Fruit fly (Drosophila melanogaster) whole organism, embryonic: ENCODE measurements around the gene Or88a.

Experiments used
- ATbp ChIP-seq: fragments of 200-800 bp; sonication (Bioruptor generic); optimal IDR thresholded peaks from 2 replicates; lab custom pipeline; 2017; ENCODE audit warnings: missing biosample characterization, mild to moderate bottlenecking, missing genetic modification characterization, missing genetic modification reagents
- Adf1 ChIP-seq: fragments of 200-800 bp; sonication (Bioruptor generic); IDR thresholded peaks from 2 replicates; pipeline ENCODE4 v1.3.6; 2022; ENCODE audit warnings: missing biosample characterization, missing genetic modification characterization
- Atf-2 ChIP-seq: fragments of 200-800 bp; sonication (Bioruptor generic); optimal IDR thresholded peaks from 2 replicates; lab custom pipeline; 2016; ENCODE audit warnings: missing biosample characterization, missing genetic modification characterization
- B-H1 ChIP-seq: fragments of 200-800 bp; sonication (Bioruptor generic); IDR thresholded peaks from 3 replicates; pipeline ENCODE4 v1.3.6; 2022; ENCODE audit warnings: missing biosample characterization, missing genetic modification characterization
- CG10366 ChIP-seq: fragments of 200-800 bp; sonication (Bioruptor generic); IDR thresholded peaks from 2 replicates; pipeline ENCODE4 v1.3.6; 2022; ENCODE audit warnings: missing biosample characterization, missing genetic modification characterization
- CG11093 ChIP-seq: fragments of 200-800 bp; sonication (Bioruptor generic); IDR thresholded peaks from 3 replicates; pipeline ENCODE4 v1.3.6; 2022; ENCODE audit warnings: missing biosample characterization, missing genetic modification characterization
- CG12071 ChIP-seq: fragments of 200-800 bp; sonication (Bioruptor generic); optimal IDR thresholded peaks from 3 replicates; lab custom pipeline; 2018; ENCODE audit warnings: missing biosample characterization, mild to moderate bottlenecking, missing genetic modification characterization
- CG12104 ChIP-seq: fragments of 200-800 bp; sonication (Bioruptor generic); optimal IDR thresholded peaks from 3 replicates; lab custom pipeline; 2016; ENCODE audit warnings: missing biosample characterization, missing genetic modification characterization
- CG13296 ChIP-seq: fragments of 200-800 bp; sonication (Bioruptor generic); optimal IDR thresholded peaks from 3 replicates; lab custom pipeline; 2018; ENCODE audit warnings: missing biosample characterization, mild to moderate bottlenecking, missing genetic modification characterization
- CG13424 ChIP-seq: fragments of 200-800 bp; sonication (Bioruptor generic); optimal IDR thresholded peaks from 2 replicates; lab custom pipeline; 2019; ENCODE audit warnings: missing biosample characterization, mild to moderate bottlenecking, missing genetic modification characterization, moderate library complexity
- CG14710 ChIP-seq: fragments of 200-800 bp; sonication (Bioruptor generic); optimal IDR thresholded peaks from 3 replicates; lab custom pipeline; 2019; ENCODE audit warnings: missing biosample characterization, mild to moderate bottlenecking, missing genetic modification characterization, moderate library complexity
- CG16813 ChIP-seq: fragments of 200-800 bp; sonication (Bioruptor generic); IDR thresholded peaks from 3 replicates; pipeline ENCODE4 v1.3.6; 2022; ENCODE audit warnings: missing biosample characterization, missing genetic modification characterization; ENCODE audit not compliant: partially characterized antibody
- CG2678 ChIP-seq: fragments of 200-800 bp; sonication (Bioruptor generic); optimal IDR thresholded peaks from 3 replicates; lab custom pipeline; 2019; ENCODE audit warnings: missing biosample characterization, mild to moderate bottlenecking, missing genetic modification characterization, moderate library complexity
- CG32532 ChIP-seq: fragments of 200-800 bp; sonication (Bioruptor generic); IDR thresholded peaks from 2 replicates; pipeline ENCODE4 v1.3.6; 2022; ENCODE audit warnings: missing biosample characterization, missing genetic modification characterization
- CG32767 ChIP-seq: fragments of 200-800 bp; sonication (Bioruptor generic); IDR thresholded peaks from 2 replicates; pipeline ENCODE4 v1.3.6; 2022; ENCODE audit warnings: missing biosample characterization, missing genetic modification characterization
- CG33557 ChIP-seq: fragments of 200-800 bp; sonication (Bioruptor generic); optimal IDR thresholded peaks from 2 replicates; lab custom pipeline; 2019; ENCODE audit warnings: missing biosample characterization, mild to moderate bottlenecking, missing genetic modification characterization, moderate library complexity
- CG34422 ChIP-seq: fragments of 200-800 bp; sonication (Bioruptor generic); IDR thresholded peaks from 3 replicates; pipeline ENCODE4 v1.3.6; 2022; ENCODE audit warnings: missing biosample characterization, missing genetic modification characterization
- CG42726 ChIP-seq: fragments of 200-800 bp; sonication (Bioruptor generic); IDR thresholded peaks from 2 replicates; pipeline ENCODE4 v1.3.6; 2022; ENCODE audit warnings: missing biosample characterization, missing genetic modification characterization; ENCODE audit not compliant: partially characterized antibody
- CG43689 ChIP-seq: fragments of 200-800 bp; sonication (Bioruptor generic); IDR thresholded peaks from 2 replicates; pipeline ENCODE4 v1.3.6; 2022; ENCODE audit warnings: missing biosample characterization, missing genetic modification characterization
- CG4854 ChIP-seq: fragments of 200-800 bp; sonication (Bioruptor generic); optimal IDR thresholded peaks from 2 replicates; lab custom pipeline; 2016; ENCODE audit warnings: missing biosample characterization, missing genetic modification characterization, inconsistent platforms
- CG6689 ChIP-seq: fragments of 200-800 bp; sonication (Bioruptor generic); IDR thresholded peaks from 2 replicates; pipeline ENCODE4 v1.3.6; 2022; ENCODE audit warnings: missing biosample characterization, missing genetic modification characterization
- CG7928 ChIP-seq: fragments of 200-800 bp; sonication (Bioruptor generic); optimal IDR thresholded peaks from 2 replicates; lab custom pipeline; 2017; ENCODE audit warnings: missing biosample characterization, mild to moderate bottlenecking, missing genetic modification characterization
- CG7963 ChIP-seq: fragments of 200-800 bp; sonication (Bioruptor generic); IDR thresholded peaks from 3 replicates; pipeline ENCODE4 v1.3.6; 2022; ENCODE audit warnings: missing biosample characterization, missing genetic modification characterization; ENCODE audit not compliant: partially characterized antibody
- CG8765 ChIP-seq: fragments of 200-800 bp; sonication (Bioruptor generic); IDR thresholded peaks from 2 replicates; pipeline ENCODE4 v1.3.6; 2022; ENCODE audit warnings: missing biosample characterization, missing genetic modification characterization
- Dek ChIP-seq: fragments of 200-800 bp; sonication (Bioruptor generic); optimal IDR thresholded peaks from 3 replicates; lab custom pipeline; 2019; ENCODE audit warnings: missing biosample characterization, mild to moderate bottlenecking, missing genetic modification characterization, moderate library complexity
- E2f2 ChIP-seq: fragments of 200-800 bp; sonication (Bioruptor generic); IDR thresholded peaks from 2 replicates; pipeline ENCODE4 v1.3.6; 2022; ENCODE audit warnings: missing biosample characterization, missing genetic modification characterization
- Elba2 ChIP-seq: fragments of 200-800 bp; sonication (Bioruptor generic); optimal IDR thresholded peaks from 3 replicates; lab custom pipeline; 2016; ENCODE audit warnings: missing biosample characterization, missing genetic modification characterization
- H15 ChIP-seq: fragments of 200-800 bp; sonication (Bioruptor generic); IDR thresholded peaks from 3 replicates; pipeline ENCODE4 v1.3.6; 2022; ENCODE audit warnings: missing biosample characterization, missing genetic modification characterization
- HLH4C ChIP-seq: fragments of 200-800 bp; sonication (Bioruptor generic); IDR thresholded peaks from 3 replicates; pipeline ENCODE4 v1.3.6; 2022; ENCODE audit warnings: missing biosample characterization, missing genetic modification characterization; ENCODE audit not compliant: partially characterized antibody
- Hr39 ChIP-seq: fragments of >200 bp; optimal IDR thresholded peaks from 2 replicates; lab custom pipeline; 2017
- Lhr ChIP-seq: fragments of 200-800 bp; sonication (Bioruptor generic); optimal IDR thresholded peaks from 3 replicates; lab custom pipeline; 2017; ENCODE audit warnings: mild to moderate bottlenecking, missing biosample characterization, missing genetic modification reagents, missing genetic modification characterization
- MTF-1 ChIP-seq: fragments of 200-800 bp; sonication (Bioruptor generic); optimal IDR thresholded peaks from 2 replicates; lab custom pipeline; 2018; ENCODE audit warnings: missing biosample characterization, mild to moderate bottlenecking, missing genetic modification characterization, borderline replicate concordance
- Oaz ChIP-seq: fragments of 200-800 bp; sonication (Bioruptor generic); IDR thresholded peaks from 2 replicates; pipeline ENCODE4 v1.3.6; 2022; ENCODE audit warnings: missing biosample characterization, missing genetic modification characterization
- Six4 ChIP-seq: fragments of 200-800 bp; sonication (Bioruptor generic); optimal IDR thresholded peaks from 2 replicates; lab custom pipeline; 2016; ENCODE audit warnings: missing biosample characterization, missing genetic modification characterization
- Ssrp ChIP-seq: fragments of 200-800 bp; sonication (Bioruptor generic); optimal IDR thresholded peaks from 2 replicates; lab custom pipeline; 2018; ENCODE audit warnings: missing biosample characterization, mild to moderate bottlenecking, missing genetic modification characterization, moderate library complexity
- Taf1 ChIP-seq: fragments of 200-800 bp; sonication (Bioruptor generic); IDR thresholded peaks from 2 replicates; pipeline ENCODE4 v1.3.6; 2022; ENCODE audit warnings: missing biosample characterization, missing genetic modification characterization
- Usf ChIP-seq: fragments of 200-800 bp; sonication (Bioruptor generic); optimal IDR thresholded peaks from 2 replicates; lab custom pipeline; 2017; ENCODE audit warnings: missing genotype, missing biosample characterization, missing genetic modification characterization
- ase ChIP-seq: fragments of 200-800 bp; sonication (Bioruptor generic); IDR thresholded peaks from 3 replicates; pipeline ENCODE4 v1.3.6; 2022; ENCODE audit warnings: missing biosample characterization, missing genetic modification characterization
- btn ChIP-seq: fragments of 200-800 bp; sonication (Bioruptor generic); optimal IDR thresholded peaks from 2 replicates; lab custom pipeline; 2016; ENCODE audit warnings: missing biosample characterization, missing genetic modification characterization
- chif ChIP-seq, 2 experiments: fragments of 200-800 bp; sonication (Bioruptor generic); optimal IDR thresholded peaks; 3 replicates each; lab custom pipeline; 2016; ENCODE audit warnings: missing biosample characterization in 2 of 2, missing genetic modification characterization in 2 of 2
- croc ChIP-seq: fragments of 200-800 bp; sonication (Bioruptor generic); conservative IDR thresholded peaks from 3 replicates; pipeline ENCODE4 v1.3.6; 2022; ENCODE audit warnings: missing biosample characterization, missing genetic modification characterization
- ems ChIP-seq: fragments of 200-800 bp; sonication (Bioruptor generic); optimal IDR thresholded peaks from 3 replicates; lab custom pipeline; 2016; ENCODE audit warnings: missing biosample characterization, missing genetic modification characterization
- gt ChIP-seq: fragments of 200-800 bp; sonication (Bioruptor generic); IDR thresholded peaks from 2 replicates; pipeline ENCODE4 v1.3.6; 2022; ENCODE audit warnings: missing biosample characterization, missing genetic modification characterization
- ind ChIP-seq: fragments of 200-800 bp; sonication (Bioruptor generic); optimal IDR thresholded peaks from 3 replicates; lab custom pipeline; 2016; ENCODE audit warnings: missing biosample characterization, missing genetic modification characterization
- mam ChIP-seq: fragments of 200-800 bp; sonication (Bioruptor generic); optimal IDR thresholded peaks from 3 replicates; lab custom pipeline; 2016; ENCODE audit warnings: missing biosample characterization, missing genetic modification characterization
- p53 ChIP-seq: fragments of 200-800 bp; sonication (Bioruptor generic); optimal IDR thresholded peaks from 2 replicates; lab custom pipeline; 2016; ENCODE audit warnings: missing biosample characterization, missing genetic modification characterization
- sima ChIP-seq: fragments of 200-800 bp; sonication (Bioruptor generic); optimal IDR thresholded peaks from 2 replicates; lab custom pipeline; 2016; ENCODE audit warnings: missing biosample characterization, missing genetic modification characterization
- slbo ChIP-seq: fragments of 200-800 bp; sonication (Bioruptor generic); IDR thresholded peaks from 2 replicates; pipeline ENCODE4 v1.3.6; 2022; ENCODE audit warnings: missing biosample characterization, missing genetic modification characterization
- tup ChIP-seq: fragments of 200-800 bp; sonication (Bioruptor generic); optimal IDR thresholded peaks from 2 replicates; lab custom pipeline; 2016; ENCODE audit warnings: missing biosample characterization, mild to moderate bottlenecking, missing genetic modification characterization, moderate library complexity
- tx ChIP-seq: fragments of 200-800 bp; sonication (Bioruptor generic); optimal IDR thresholded peaks from 2 replicates; lab custom pipeline; 2016; ENCODE audit warnings: missing biosample characterization, missing genetic modification characterization

Or88a gene

DNA sequence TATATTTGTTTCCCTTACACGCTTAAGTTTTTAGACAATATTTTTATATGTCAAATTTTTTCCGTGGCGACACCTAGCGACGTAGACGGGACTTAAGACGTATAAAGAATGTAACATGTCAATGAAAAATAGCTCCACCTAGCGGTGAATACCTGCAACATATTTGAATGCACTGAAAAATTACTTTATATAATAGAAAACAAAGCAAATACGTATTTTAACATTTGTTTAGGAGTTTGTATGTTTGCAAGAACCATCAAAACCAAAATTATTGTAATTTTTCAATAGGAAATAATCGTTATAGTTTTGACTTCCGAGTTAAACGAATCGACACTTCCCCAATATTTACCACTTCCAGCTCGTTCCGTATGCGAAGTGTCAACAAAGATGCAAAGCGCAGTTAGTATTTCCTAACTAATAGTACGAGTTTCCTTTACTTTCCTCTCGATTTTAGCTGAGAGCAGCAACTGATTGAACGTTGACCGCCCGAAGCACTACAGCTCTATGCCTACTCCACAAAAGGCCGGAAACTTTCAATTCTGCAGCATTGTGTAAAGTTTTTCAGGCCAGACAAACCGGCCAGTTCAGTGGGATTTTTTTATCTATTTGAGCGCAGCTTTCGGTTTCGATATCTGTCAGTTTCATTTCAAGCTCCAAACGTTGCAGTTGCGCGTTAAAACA, 20.2 kb upstream of the Or88a start, which contains the start of gene Npc2b (continued):
- TF ChIP-seq H15 (0 out of 3 replicates have a peak, but pooled peaks have one; percentile 36), Adf1 (GFP tag; lab: Robert Waterston, UW) (peak; percentile 7; the same call in 1 of the 2 replicates), tx (peak; percentile 15), CG32532 (peak; percentile 79), Dek (peak; percentile 81), Atf-2 (GFP tag; lab: Kevin White, UChicago) (peak; percentile 34), HLH4C (GFP tag; lab: Robert Waterston, UW) (no peak), tup (GFP tag; lab: Kevin White, UChicago) (no peak), CG7928 (GFP tag; lab: Kevin White, UChicago) (no peak), Six4 (GFP tag; lab: Kevin White, UChicago) (peak; percentile 7), E2f2 (GFP tag; lab: Robert Waterston, UW) (peak; percentile 39), CG10366 (GFP tag; lab: Robert Waterston, UW) (peak; percentile 65), CG6689 (GFP tag; lab: Robert Waterston, UW) (peak; percentile 27; the same call in 1 of the 2 replicates), CG13296 (no peak), ATbp (GFP tag; lab: Kevin White, UChicago) (peak; percentile 50), Hr39 (lab: Kevin White, UChicago) (no peak), CG16813 (peak; percentile 72), Ssrp (peak; percentile 27), CG32767 (GFP tag; lab: Robert Waterston, UW) (0 out of 2 replicates have a peak, but pooled peaks have one; percentile 32), chif (GFP tag; optimal IDR thresholded peaks at IDR 0.05; lab: Kevin White, UChicago) (peak; percentile 66 to 69), CG13424 (peak; percentile 50), btn (peak; percentile 38), B-H1 (GFP tag; lab: Robert Waterston, UW) (no peak; the same call in 2 of the 3 replicates), ase (GFP tag; lab: Robert Waterston, UW) (peak; percentile 17; the same call in 1 of the 3 replicates), CG14710 (tag; lab: Kevin White, UChicago) (peak; percentile 26), CG33557 (GFP tag; lab: Kevin White, UChicago) (peak; percentile 30), CG43689 (GFP tag; lab: Robert Waterston, UW) (no peak), Oaz (GFP tag; lab: Robert Waterston, UW) (0 out of 2 replicates have a peak, but pooled peaks have one; percentile 21), CG2678 (tag; lab: Kevin White, UChicago) (peak; percentile 32), CG12071 (GFP tag; lab: Kevin White, UChicago) (peak; percentile 43), croc (no peak), slbo (GFP tag; lab: Robert Waterston, UW) (peak; percentile 81), ind (no peak), CG4854 (GFP tag; lab: Kevin White, UChicago) (peak; percentile 60), gt (GFP tag; lab: Robert Waterston, UW) (no peak), Lhr (GFP tag; lab: Kevin White, UChicago) (peak; percentile 56), Elba2 (GFP tag; lab: Kevin White, UChicago) (no peak), CG7963 (GFP tag; lab: Robert Waterston, UW) (no peak), CG42726 (peak; percentile 92), ems (GFP tag; lab: Kevin White, UChicago) (peak; percentile 45), CG8765 (no peak), CG34422 (peak; percentile 79), Usf (GFP tag; lab: Kevin White, UChicago) (no peak), CG11093 (GFP tag; lab: Robert Waterston, UW) (no peak), sima (GFP tag; lab: Kevin White, UChicago) (no peak), p53 (GFP tag; lab: Kevin White, UChicago) (no peak), Taf1 (GFP tag; lab: Robert Waterston, UW) (no peak), MTF-1 (GFP tag; lab: Kevin White, UChicago) (peak; percentile 54), mam (peak; percentile 65), CG12104 (peak; percentile 19)
